Worm (Caenorhabditis elegans): ENCODE results near the gene D1054.18.

ce11 chrV:10846893-10847292 is 45.9 kb upstream of the D1054.18 start, which contains the start of gene C29A12.6:
- TF ChIP-seq egl-43 (GFP tag; IDR thresholded peaks at IDR 0.05) (no peak), unc-39 (tag; optimal IDR thresholded peaks at IDR 0.05) (no peak), ceh-28 (tag; optimal IDR thresholded peaks at IDR 0.05) (no peak), mxl-2 (GFP tag; conservative IDR thresholded peaks at IDR 0.05) (no peak), ZK546.5 (tag; optimal IDR thresholded peaks at IDR 0.05) (no peak), daf-16 (GFP tag; optimal IDR thresholded peaks at IDR 0.05) (no peak), daf-16 (tag; optimal IDR thresholded peaks at IDR 0.05) (no peak), ces-1 (GFP tag; optimal IDR thresholded peaks at IDR 0.05) (no peak)

Measured in whole organism, L4 larva.